Worm (Caenorhabditis elegans) whole organism, late embryonic: Measurements from ENCODE around the gene let-413.

Experiments
- T23F11.4 ChIP-seq: fragments of 200-800 bp; sonication (Bioruptor generic); optimal IDR thresholded peaks from 2 replicates; lab custom pipeline; 2018; ENCODE audit warnings: mild to moderate bottlenecking, missing genetic modification characterization, missing compliant biosample characterization
- ceh-14 ChIP-seq: sonication (generic microtip); optimal IDR thresholded peaks from 2 replicates; lab custom pipeline; 2016; ENCODE audit warnings: missing genotype, missing genetic modification characterization, missing compliant biosample characterization
- ceh-18 ChIP-seq: sonication (generic microtip); optimal IDR thresholded peaks from 2 replicates; lab custom pipeline; 2016; ENCODE audit warnings: missing genetic modification characterization, missing compliant biosample characterization
- ceh-19 ChIP-seq: fragments of 200-800 bp; sonication (Bioruptor generic); optimal IDR thresholded peaks from 2 replicates; lab custom pipeline; 2018; ENCODE audit warnings: mild to moderate bottlenecking, missing genetic modification characterization, missing compliant biosample characterization
- ceh-30 ChIP-seq: fragments of 150-350 bp; optimal IDR thresholded peaks from 2 replicates; lab custom pipeline; 2014; ENCODE audit warnings: missing biosample characterization, missing genetic modification characterization
- ceh-31 ChIP-seq: sonication (generic microtip); optimal IDR thresholded peaks from 2 replicates; lab custom pipeline; 2016; ENCODE audit warnings: missing genetic modification characterization, missing compliant biosample characterization
- ceh-45 ChIP-seq: fragments of 200-800 bp; sonication (Bioruptor generic); IDR thresholded peaks from 2 replicates; pipeline ENCODE4 v1.3.6; 2022; ENCODE audit warnings: missing genetic modification reagents, missing genetic modification characterization, missing compliant biosample characterization
- ceh-48 ChIP-seq: sonication (generic microtip); optimal IDR thresholded peaks from 2 replicates; lab custom pipeline; 2016; ENCODE audit warnings: missing genetic modification characterization, inconsistent platforms, missing compliant biosample characterization
- ceh-9 ChIP-seq: sonication (generic microtip); optimal IDR thresholded peaks from 2 replicates; lab custom pipeline; 2016; ENCODE audit warnings: mild to moderate bottlenecking, missing genetic modification characterization, inconsistent platforms, missing compliant biosample characterization
- dve-1 ChIP-seq: sonication (generic microtip); optimal IDR thresholded peaks from 2 replicates; lab custom pipeline; 2017; ENCODE audit warnings: antibody characterized with exemption, mild to moderate bottlenecking, missing genetic modification characterization, missing compliant biosample characterization
- ets-4 ChIP-seq: sonication (generic microtip); optimal IDR thresholded peaks from 2 replicates; lab custom pipeline; 2016; ENCODE audit warnings: missing genetic modification characterization, missing compliant biosample characterization
- eyg-1 ChIP-seq: sonication (generic microtip); optimal IDR thresholded peaks from 2 replicates; lab custom pipeline; 2016; ENCODE audit warnings: missing genotype, missing genetic modification characterization, missing compliant biosample characterization
- fax-1 ChIP-seq: sonication (generic microtip); optimal IDR thresholded peaks from 2 replicates; lab custom pipeline; 2016; ENCODE audit warnings: missing genotype, missing genetic modification characterization, missing compliant biosample characterization
- fkh-10 ChIP-seq: fragments of 150-350 bp; optimal IDR thresholded peaks from 2 replicates; lab custom pipeline; 2014; ENCODE audit warnings: missing biosample characterization, missing genetic modification reagents, missing genetic modification characterization
- fkh-6 ChIP-seq: sonication (generic microtip); optimal IDR thresholded peaks from 2 replicates; lab custom pipeline; 2016; ENCODE audit warnings: missing genetic modification characterization, missing compliant biosample characterization
- hlh-15 ChIP-seq: sonication (generic microtip); optimal IDR thresholded peaks from 2 replicates; lab custom pipeline; 2016; ENCODE audit warnings: missing genetic modification characterization, missing compliant biosample characterization
- hlh-30 ChIP-seq: sonication (generic microtip); optimal IDR thresholded peaks from 2 replicates; lab custom pipeline; 2017; ENCODE audit warnings: antibody characterized with exemption, missing genetic modification characterization, missing compliant biosample characterization; ENCODE audit not compliant: insufficient read depth
- lim-6 ChIP-seq: sonication (generic microtip); optimal IDR thresholded peaks from 2 replicates; lab custom pipeline; 2016; ENCODE audit warnings: missing genetic modification characterization, missing compliant biosample characterization
- lin-11 ChIP-seq: fragments of 200-800 bp; sonication (Bioruptor generic); optimal IDR thresholded peaks from 2 replicates; lab custom pipeline; 2018; ENCODE audit warnings: mild to moderate bottlenecking, missing genetic modification characterization, missing compliant biosample characterization
- nfya-1 ChIP-seq: sonication (generic microtip); optimal IDR thresholded peaks from 2 replicates; lab custom pipeline; 2017; ENCODE audit warnings: missing genetic modification characterization, mild to moderate bottlenecking, missing compliant biosample characterization, antibody characterized with exemption, moderate library complexity
- nhr-11 ChIP-seq: fragments of 150-350 bp; optimal IDR thresholded peaks from 2 replicates; lab custom pipeline; 2014; ENCODE audit warnings: missing biosample characterization, missing genetic modification characterization
- nhr-232 ChIP-seq: sonication (generic microtip); optimal IDR thresholded peaks from 2 replicates; lab custom pipeline; 2016; ENCODE audit warnings: missing genetic modification characterization, missing compliant biosample characterization
- odd-2 ChIP-seq: sonication (generic microtip); optimal IDR thresholded peaks from 2 replicates; lab custom pipeline; 2017; ENCODE audit warnings: antibody characterized with exemption, mild to moderate bottlenecking, missing genetic modification characterization, missing compliant biosample characterization
- pat-9 ChIP-seq: fragments of 200-800 bp; sonication (Bioruptor generic); optimal IDR thresholded peaks from 2 replicates; lab custom pipeline; 2018; ENCODE audit warnings: mild to moderate bottlenecking, missing genetic modification characterization, moderate library complexity, missing compliant biosample characterization
- pha-4 ChIP-seq: fragments of 150-350 bp; optimal IDR thresholded peaks from 2 replicates; lab custom pipeline; 2018; ENCODE audit warnings: missing biosample characterization, missing genetic modification reagents, missing genetic modification characterization
- pqm-1 ChIP-seq: sonication (generic microtip); optimal IDR thresholded peaks from 2 replicates; lab custom pipeline; 2016; ENCODE audit warnings: missing genetic modification characterization, missing compliant biosample characterization
- sdc-2 ChIP-seq: sonication (generic microtip); optimal IDR thresholded peaks from 2 replicates; lab custom pipeline; 2016; ENCODE audit warnings: missing genotype, missing genetic modification characterization, missing compliant biosample characterization
- sox-4 ChIP-seq: sonication (generic microtip); optimal IDR thresholded peaks from 2 replicates; lab custom pipeline; 2017; ENCODE audit warnings: mild to moderate bottlenecking, missing genetic modification characterization, inconsistent platforms, missing compliant biosample characterization
- tbx-2 ChIP-seq: sonication (generic microtip); optimal IDR thresholded peaks from 2 replicates; lab custom pipeline; 2016; ENCODE audit warnings: missing genetic modification characterization, missing compliant biosample characterization
- tbx-7 ChIP-seq: sonication (generic microtip); optimal IDR thresholded peaks from 2 replicates; lab custom pipeline; 2016; ENCODE audit warnings: missing genotype, missing genetic modification characterization, missing compliant biosample characterization
- ttx-3 ChIP-seq: sonication (generic microtip); optimal IDR thresholded peaks from 2 replicates; lab custom pipeline; 2016; ENCODE audit warnings: missing genetic modification reagents, missing genetic modification characterization, missing compliant biosample characterization
- unc-42 ChIP-seq: sonication (generic microtip); optimal IDR thresholded peaks from 2 replicates; lab custom pipeline; 2016; ENCODE audit warnings: missing genotype, missing genetic modification characterization, missing compliant biosample characterization
- zip-5 ChIP-seq: sonication (generic microtip); optimal IDR thresholded peaks from 2 replicates; lab custom pipeline; 2016; ENCODE audit warnings: missing genetic modification characterization, missing compliant biosample characterization
- ztf-16 ChIP-seq: sonication (generic microtip); optimal IDR thresholded peaks from 2 replicates; lab custom pipeline; 2017; ENCODE audit warnings: missing genetic modification characterization, missing compliant biosample characterization

The let-413 gene

DNA sequence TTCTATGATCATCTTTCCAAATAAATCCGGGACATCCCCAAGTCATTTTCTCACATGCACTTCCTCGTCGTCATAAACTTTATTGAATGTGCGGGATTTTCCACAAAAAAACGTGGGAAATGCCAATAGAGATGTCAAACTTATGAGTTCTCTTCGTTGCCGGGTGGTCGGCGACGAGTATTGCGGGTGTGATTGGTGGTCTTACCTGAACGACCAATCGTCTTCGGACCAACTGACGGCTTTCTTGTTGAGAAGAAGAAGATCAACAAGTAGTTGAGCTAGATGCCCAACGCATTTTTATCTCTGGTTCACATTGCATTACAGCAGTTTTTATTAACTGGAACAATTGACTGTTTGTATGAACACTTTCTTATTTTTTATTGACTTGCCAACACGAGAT is 17.6 kb upstream of the let-413 start:
- TF ChIP-seq ceh-18 (tag; lab: Kevin White, UChicago) (no peak), hlh-15 (tag; lab: Kevin White, UChicago) (no peak), ceh-9 (tag; lab: Kevin White, UChicago) (no peak), nhr-232 (tag; lab: Kevin White, UChicago) (no peak), ceh-31 (no peak), lin-11 (tag; lab: Kevin White, UChicago) (no peak), sox-4 (tag; lab: Kevin White, UChicago) (no peak), fkh-6 (tag; lab: Kevin White, UChicago) (no peak), fkh-10 (no peak), pqm-1 (tag; lab: Kevin White, UChicago) (no peak), pha-4 (tag; lab: Kevin White, UChicago) (no peak), odd-2 (tag; lab: Kevin White, UChicago) (no peak), dve-1 (tag; lab: Kevin White, UChicago) (no peak)

ce11 chrV:7994570-7994969 is 17.0 kb upstream of the let-413 start, which contains the start of gene ceh-76:
Gene ceh-76, minus strand, starts transcription at chrV:7994670.
- TF ChIP-seq ceh-48 (tag; lab: Kevin White, UChicago): no peak
- no peak for TF ChIP-seq tbx-7
- no peak for TF ChIP-seq sdc-2 (tag; lab: Kevin White, UChicago)
- TF ChIP-seq zip-5 (tag; lab: Kevin White, UChicago): no peak
- TF ChIP-seq T23F11.4 (GFP tag; lab: Kevin White, UChicago): no peak
- TF ChIP-seq ceh-19 (GFP tag; lab: Kevin White, UChicago): no peak
- no peak for TF ChIP-seq ztf-16 (tag; lab: Kevin White, UChicago)
- TF ChIP-seq ceh-14 (tag; lab: Kevin White, UChicago): no peak
- no peak for TF ChIP-seq ets-4 (tag; lab: Kevin White, UChicago)
- TF ChIP-seq eyg-1 (tag; lab: Kevin White, UChicago): no peak
- no peak for TF ChIP-seq fax-1 (tag; lab: Kevin White, UChicago)
- TF ChIP-seq lim-6 (tag; lab: Kevin White, UChicago): no peak
- no peak for TF ChIP-seq dve-1 (tag; lab: Kevin White, UChicago)
- TF ChIP-seq pat-9: no peak
- TF ChIP-seq, all 69 proteins: peak for 0

DNA sequence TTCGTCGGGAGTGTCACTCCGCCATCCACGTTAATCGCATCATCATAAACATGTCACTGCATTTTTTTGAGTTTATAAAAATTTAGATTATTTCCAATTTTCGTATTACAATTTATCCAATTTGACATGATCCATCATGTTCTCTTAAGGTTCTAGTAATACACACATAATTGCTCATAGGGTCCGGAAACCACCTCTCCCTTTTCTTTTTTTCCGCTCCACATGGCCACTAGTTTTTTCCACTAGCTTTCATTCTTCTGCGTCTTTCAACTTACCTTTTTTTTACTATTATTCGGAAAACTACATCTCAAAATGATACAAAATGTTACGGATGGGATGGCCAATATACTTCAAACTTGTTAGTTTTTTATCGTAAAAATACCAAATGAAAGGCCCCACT is 8.3 kb upstream of the let-413 start, which contains the start of gene Y97E10AL.1:
Y97E10AL.1 (plus strand) TSS at position 301 of the 400 bp plus-strand sequence.
- TF ChIP-seq ceh-48 (tag; lab: Kevin White, UChicago) (no peak), hlh-15 (tag; lab: Kevin White, UChicago) (no peak), nfya-1 (tag; lab: Kevin White, UChicago) (no peak)

DNA sequence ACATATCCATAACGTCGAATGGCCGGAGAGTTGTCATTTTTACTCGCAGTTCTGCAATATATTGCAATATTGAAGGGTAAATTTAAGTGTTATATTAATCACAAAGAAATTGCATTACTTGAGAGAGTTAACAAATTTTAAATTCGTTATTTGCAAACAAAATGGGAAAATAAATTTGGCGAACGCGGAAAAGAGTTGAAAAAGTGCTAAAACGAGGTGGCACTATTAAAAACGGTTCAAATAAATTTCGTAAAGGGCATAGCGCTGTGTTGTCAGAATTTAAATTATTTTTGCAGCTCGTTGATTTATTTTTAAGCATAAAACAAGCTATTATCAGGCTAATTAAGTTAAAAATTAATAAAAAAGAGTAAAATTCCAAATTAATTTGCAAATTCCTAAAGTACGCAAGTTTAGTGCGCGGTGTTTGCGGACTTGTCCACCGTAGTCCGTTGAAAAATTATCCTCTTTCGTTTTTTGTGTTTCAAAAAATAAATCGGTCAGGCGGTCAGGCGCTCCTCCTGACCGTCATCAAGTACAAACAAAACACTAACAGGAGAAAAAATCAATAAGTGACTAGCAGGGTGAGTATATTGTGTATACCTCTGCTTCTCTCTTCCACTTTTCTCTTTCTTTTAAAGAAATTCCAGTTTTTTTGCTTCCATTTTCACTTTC is 5.9 kb upstream of the let-413 start, which contains the start of the genes natb-1 and abhd-12:
natb-1 (minus strand) TSS at position 51 of the 672 bp plus-strand sequence.
abhd-12 (plus strand) TSS at position 499 of the 672 bp plus-strand sequence.
- TF ChIP-seq tbx-2 (tag; lab: Kevin White, UChicago) (no peak), pqm-1 (tag; lab: Kevin White, UChicago) (no peak), ttx-3 (tag; lab: Kevin White, UChicago) (no peak), nhr-11 (tag; lab: Kevin White, UChicago) (no peak), ceh-14 (tag; lab: Kevin White, UChicago) (peak; percentile 70), ceh-45 (GFP tag; lab: Robert Waterston, UW) (no peak), hlh-30 (peak; percentile 16), unc-42 (tag; lab: Kevin White, UChicago) (peak; percentile 77), ceh-30 (peak; percentile 27)
